Worm (Caenorhabditis elegans) whole organism, late embryonic: ENCODE data around the gene lag-2.

ENCODE experiments used
- C38D4.7 ChIP-seq: fragments of 200-800 bp; sonication (Bioruptor generic); optimal IDR thresholded peaks from 2 replicates; lab custom pipeline; 2018; ENCODE audit warnings: mild to moderate bottlenecking, missing genetic modification characterization, moderate library complexity, missing compliant biosample characterization
- F13H6.1 ChIP-seq: sonication (generic microtip); optimal IDR thresholded peaks from 2 replicates; lab custom pipeline; 2016; ENCODE audit warnings: missing genetic modification characterization, missing compliant biosample characterization
- K09A11.1 ChIP-seq: sonication (generic microtip); optimal IDR thresholded peaks from 2 replicates; lab custom pipeline; 2017; ENCODE audit warnings: antibody characterized with exemption, mild to moderate bottlenecking, missing genetic modification characterization, missing compliant biosample characterization; ENCODE audit not compliant: insufficient read depth
- T23F11.4 ChIP-seq: fragments of 200-800 bp; sonication (Bioruptor generic); optimal IDR thresholded peaks from 2 replicates; lab custom pipeline; 2018; ENCODE audit warnings: mild to moderate bottlenecking, missing genetic modification characterization, missing compliant biosample characterization
- ahr-1 ChIP-seq: sonication (generic microtip); optimal IDR thresholded peaks from 2 replicates; lab custom pipeline; 2016; ENCODE audit warnings: missing genetic modification characterization, missing compliant biosample characterization
- ama-1 ChIP-seq: fragments of 150-350 bp; optimal IDR thresholded peaks from 2 replicates; lab custom pipeline; 2014
- ceh-14 ChIP-seq: sonication (generic microtip); optimal IDR thresholded peaks from 2 replicates; lab custom pipeline; 2016; ENCODE audit warnings: missing genotype, missing genetic modification characterization, missing compliant biosample characterization
- ceh-18 ChIP-seq: sonication (generic microtip); optimal IDR thresholded peaks from 2 replicates; lab custom pipeline; 2016; ENCODE audit warnings: missing genetic modification characterization, missing compliant biosample characterization
- ceh-19 ChIP-seq: fragments of 200-800 bp; sonication (Bioruptor generic); optimal IDR thresholded peaks from 2 replicates; lab custom pipeline; 2018; ENCODE audit warnings: mild to moderate bottlenecking, missing genetic modification characterization, missing compliant biosample characterization
- ceh-2 ChIP-seq: sonication (generic microtip); optimal IDR thresholded peaks from 2 replicates; lab custom pipeline; 2016; ENCODE audit warnings: missing genotype, missing genetic modification characterization, missing compliant biosample characterization
- ceh-24 ChIP-seq: sonication (generic microtip); optimal IDR thresholded peaks from 2 replicates; lab custom pipeline; 2016; ENCODE audit warnings: mild to moderate bottlenecking, missing genetic modification characterization, missing compliant biosample characterization
- ceh-30 ChIP-seq: fragments of 150-350 bp; optimal IDR thresholded peaks from 2 replicates; lab custom pipeline; 2014; ENCODE audit warnings: missing biosample characterization, missing genetic modification characterization
- ceh-31 ChIP-seq: sonication (generic microtip); optimal IDR thresholded peaks from 2 replicates; lab custom pipeline; 2016; ENCODE audit warnings: missing genetic modification characterization, missing compliant biosample characterization
- ceh-34 ChIP-seq: sonication (generic microtip); optimal IDR thresholded peaks from 2 replicates; lab custom pipeline; 2016; ENCODE audit warnings: mild to moderate bottlenecking, missing genetic modification characterization, missing compliant biosample characterization
- ceh-45 ChIP-seq: fragments of 200-800 bp; sonication (Bioruptor generic); IDR thresholded peaks from 2 replicates; pipeline ENCODE4 v1.3.6; 2022; ENCODE audit warnings: missing genetic modification reagents, missing genetic modification characterization, missing compliant biosample characterization
- ceh-48 ChIP-seq: sonication (generic microtip); optimal IDR thresholded peaks from 2 replicates; lab custom pipeline; 2016; ENCODE audit warnings: missing genetic modification characterization, inconsistent platforms, missing compliant biosample characterization
- ceh-6 ChIP-seq: fragments of 200-800 bp; sonication (Bioruptor generic); optimal IDR thresholded peaks from 2 replicates; lab custom pipeline; 2018; ENCODE audit warnings: mild to moderate bottlenecking, missing genetic modification characterization, missing compliant biosample characterization
- che-1 ChIP-seq: sonication (generic microtip); optimal IDR thresholded peaks from 2 replicates; lab custom pipeline; 2016; ENCODE audit warnings: mild to moderate bottlenecking, missing genetic modification characterization, missing compliant biosample characterization
- dmd-4 ChIP-seq: sonication (generic microtip); optimal IDR thresholded peaks from 2 replicates; lab custom pipeline; 2016; ENCODE audit warnings: borderline replicate concordance, missing genetic modification characterization, missing compliant biosample characterization
- elt-2 ChIP-seq: sonication (generic microtip); optimal IDR thresholded peaks from 2 replicates; lab custom pipeline; 2016; ENCODE audit warnings: missing genetic modification reagents, missing genetic modification characterization, missing compliant biosample characterization
- eyg-1 ChIP-seq: sonication (generic microtip); optimal IDR thresholded peaks from 2 replicates; lab custom pipeline; 2016; ENCODE audit warnings: missing genotype, missing genetic modification characterization, missing compliant biosample characterization
- fkh-10 ChIP-seq: fragments of 150-350 bp; optimal IDR thresholded peaks from 2 replicates; lab custom pipeline; 2014; ENCODE audit warnings: missing biosample characterization, missing genetic modification reagents, missing genetic modification characterization
- gmeb-2 ChIP-seq: sonication (generic microtip); optimal IDR thresholded peaks from 2 replicates; lab custom pipeline; 2016; ENCODE audit warnings: missing genetic modification characterization, inconsistent platforms, missing compliant biosample characterization
- hlh-15 ChIP-seq: sonication (generic microtip); optimal IDR thresholded peaks from 2 replicates; lab custom pipeline; 2016; ENCODE audit warnings: missing genetic modification characterization, missing compliant biosample characterization
- lin-11 ChIP-seq: fragments of 200-800 bp; sonication (Bioruptor generic); optimal IDR thresholded peaks from 2 replicates; lab custom pipeline; 2018; ENCODE audit warnings: mild to moderate bottlenecking, missing genetic modification characterization, missing compliant biosample characterization
- odd-2 ChIP-seq: sonication (generic microtip); optimal IDR thresholded peaks from 2 replicates; lab custom pipeline; 2017; ENCODE audit warnings: antibody characterized with exemption, mild to moderate bottlenecking, missing genetic modification characterization, missing compliant biosample characterization
- pag-3 ChIP-seq: sonication (generic microtip); optimal IDR thresholded peaks from 2 replicates; lab custom pipeline; 2016; ENCODE audit warnings: missing compliant biosample characterization, missing genetic modification characterization, borderline replicate concordance
- pat-9 ChIP-seq: fragments of 200-800 bp; sonication (Bioruptor generic); optimal IDR thresholded peaks from 2 replicates; lab custom pipeline; 2018; ENCODE audit warnings: mild to moderate bottlenecking, missing genetic modification characterization, moderate library complexity, missing compliant biosample characterization
- pax-1 ChIP-seq: fragments of 150-350 bp; optimal IDR thresholded peaks from 2 replicates; lab custom pipeline; 2014; ENCODE audit warnings: missing biosample characterization, missing genetic modification characterization
- ref-2 ChIP-seq: sonication (generic microtip); optimal IDR thresholded peaks from 2 replicates; lab custom pipeline; 2016; ENCODE audit warnings: missing genetic modification characterization, missing compliant biosample characterization
- sdc-2 ChIP-seq: sonication (generic microtip); optimal IDR thresholded peaks from 2 replicates; lab custom pipeline; 2016; ENCODE audit warnings: missing genotype, missing genetic modification characterization, missing compliant biosample characterization
- unc-3 ChIP-seq, 2 experiments: fragments of 200-800 bp in 1 of 2; sonication (Bioruptor generic) in 1 of 2; sonication (generic microtip) in 1 of 2; conservative IDR thresholded peaks in 1 of 2; optimal IDR thresholded peaks in 1 of 2; 2 replicates each; pipeline versions ENCODE4 v1.3.6 to Lab custom; 2016 to 2022; ENCODE audit warnings: missing compliant biosample characterization in 2 of 2, missing genetic modification characterization in 2 of 2, missing genetic modification reagents in 1 of 2
- unc-42 ChIP-seq: sonication (generic microtip); optimal IDR thresholded peaks from 2 replicates; lab custom pipeline; 2016; ENCODE audit warnings: missing genotype, missing genetic modification characterization, missing compliant biosample characterization
- unc-55 ChIP-seq: sonication (generic microtip); optimal IDR thresholded peaks from 2 replicates; lab custom pipeline; 2017; ENCODE audit warnings: missing biosample characterization, missing genetic modification reagents, missing genetic modification characterization
- zip-5 ChIP-seq: sonication (generic microtip); optimal IDR thresholded peaks from 2 replicates; lab custom pipeline; 2016; ENCODE audit warnings: missing genetic modification characterization, missing compliant biosample characterization
- ztf-16 ChIP-seq: sonication (generic microtip); optimal IDR thresholded peaks from 2 replicates; lab custom pipeline; 2017; ENCODE audit warnings: missing genetic modification characterization, missing compliant biosample characterization

The lag-2 gene

ce11 chrV:3144494-3144893 is 43.6 kb upstream of the lag-2 start, which contains the start of gene srab-10 (continued):
- no peak for TF ChIP-seq ama-1
- TF ChIP-seq, all 69 proteins: peak for 0

- TF ChIP-seq gmeb-2 (no peak), ceh-2 (tag; lab: Kevin White, UChicago) (no peak), pax-1 (tag; lab: Kevin White, UChicago) (no peak), elt-2 (tag; lab: Kevin White, UChicago) (no peak), unc-42 (tag; lab: Kevin White, UChicago) (no peak), lin-11 (tag; lab: Kevin White, UChicago) (no peak), dmd-4 (tag; lab: Kevin White, UChicago) (no peak), unc-3 (GFP tag; conservative IDR thresholded peaks at IDR 0.05; lab: Robert Waterston, UW) (no peak), unc-3 (tag; optimal IDR thresholded peaks at IDR 0.05; lab: Kevin White, UChicago) (no peak)
These were observed 42.9 kb upstream of the lag-2 start for ce11 chrV:3145241-3145640.

- TF ChIP-seq pag-3 (no peak), ceh-45 (no peak), F13H6.1 (tag; lab: Kevin White, UChicago) (no peak), ceh-6 (GFP tag; lab: Kevin White, UChicago) (no peak), hlh-15 (tag; lab: Kevin White, UChicago) (no peak), ahr-1 (no peak), ceh-19 (GFP tag; lab: Kevin White, UChicago) (no peak)
These were observed 41.2 kb upstream of the lag-2 start, which contains the start of gene srab-11 for ce11 chrV:3146932-3147331. srab-11 (minus strand) TSS chrV:3147032.

ce11 chrV:3149910-3150428 is 38.2 kb upstream of the lag-2 start:
- no peak for TF ChIP-seq odd-2 (tag; lab: Kevin White, UChicago)
- peak; percentile 29 for TF ChIP-seq ceh-34
- TF ChIP-seq sdc-2 (tag; lab: Kevin White, UChicago), result peak; percentile 6
- no peak for TF ChIP-seq ceh-14
- TF ChIP-seq ceh-24 (tag; lab: Kevin White, UChicago), result no peak
- no peak for TF ChIP-seq che-1
- TF ChIP-seq zip-5 (tag; lab: Kevin White, UChicago), result no peak
- no peak for TF ChIP-seq hlh-15 (tag; lab: Kevin White, UChicago)
- no peak for TF ChIP-seq C38D4.7 (GFP tag; lab: Kevin White, UChicago)
- no peak for TF ChIP-seq eyg-1
- no peak for TF ChIP-seq ceh-18 (tag; lab: Kevin White, UChicago)
- no peak for TF ChIP-seq elt-2 (tag; lab: Kevin White, UChicago)
- TF ChIP-seq unc-55 (GFP tag; lab: Kevin White, UChicago), result no peak
- TF ChIP-seq ztf-16 (tag; lab: Kevin White, UChicago), result no peak
- TF ChIP-seq ahr-1, result no peak
- TF ChIP-seq fkh-10 (GFP tag; lab: Kevin White, UChicago), result no peak
- TF ChIP-seq pat-9 (tag; lab: Kevin White, UChicago), result no peak
- peak; percentile 9 for TF ChIP-seq ceh-31 (tag; lab: Kevin White, UChicago)
- peak; percentile 22 for TF ChIP-seq ref-2 (tag; lab: Kevin White, UChicago)
- no peak for TF ChIP-seq lin-11 (tag; lab: Kevin White, UChicago)
- TF ChIP-seq K09A11.1 (tag; lab: Kevin White, UChicago), result no peak
- no peak for TF ChIP-seq ceh-30 (tag; lab: Kevin White, UChicago)
- no peak for TF ChIP-seq F13H6.1 (tag; lab: Kevin White, UChicago)

- TF ChIP-seq T23F11.4 (no peak), ceh-48 (tag; lab: Kevin White, UChicago) (no peak)
These were observed 36.3 kb upstream of the lag-2 start, which contains the start of gene srab-6 for ce11 chrV:3151862-3152261. srab-6 (minus strand) TSS chrV:3151962.
